Worm (Caenorhabditis elegans): Measurements from ENCODE around the gene F08F3.4.

Gene F08F3.4

ce11 chrV:5432499-5432898 is 21.7 kb downstream of the F08F3.4 start, which contains the start of gene F08F3.8:
Gene F08F3.8, minus strand, starts transcription at chrV:5432599.
- TF ChIP-seq unc-3 (GFP tag; conservative IDR thresholded peaks at IDR 0.05) (no peak), unc-3 (tag; optimal IDR thresholded peaks at IDR 0.05) (no peak), K02D7.2 (tag; optimal IDR thresholded peaks at IDR 0.05) (no peak), ceh-24 (tag; optimal IDR thresholded peaks at IDR 0.05) (no peak), fax-1 (tag; optimal IDR thresholded peaks at IDR 0.05) (no peak), dve-1 (tag; optimal IDR thresholded peaks at IDR 0.05) (no peak), ceh-9 (tag; optimal IDR thresholded peaks at IDR 0.05) (no peak), odd-2 (tag; optimal IDR thresholded peaks at IDR 0.05) (no peak), sox-4 (tag; optimal IDR thresholded peaks at IDR 0.05) (no peak), hlh-13 (GFP tag; optimal IDR thresholded peaks at IDR 0.05) (no peak), ceh-6 (GFP tag; optimal IDR thresholded peaks at IDR 0.05) (no peak)

DNA sequence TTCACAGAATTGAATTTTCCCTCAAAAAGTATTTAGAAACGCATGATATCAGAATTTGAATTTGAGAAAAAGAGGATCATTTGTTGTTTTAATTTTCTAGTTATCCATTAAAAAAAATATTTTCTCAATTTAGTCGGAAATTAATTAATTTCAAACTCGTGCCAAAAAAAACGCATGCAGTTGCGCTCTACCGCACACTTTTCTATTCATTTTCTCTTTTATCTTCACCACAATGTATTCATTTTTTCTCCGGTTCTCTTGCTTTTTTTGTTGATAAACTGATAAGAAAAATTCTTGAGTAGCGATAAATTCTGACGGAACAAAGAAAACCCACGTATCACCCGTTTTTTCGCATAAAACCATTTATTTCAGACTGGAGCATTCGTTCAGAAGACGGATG is 22.3 kb downstream of the F08F3.4 start, which contains the start of gene acl-6:
Gene acl-6 (plus strand): TSS at position 367 of the 400 bp plus-strand sequence.
- TF ChIP-seq pros-1 (tag; optimal IDR thresholded peaks at IDR 0.05) (no peak), K09A11.1 (tag; optimal IDR thresholded peaks at IDR 0.05; ENCODE audit: insufficient read depth) (no peak), syd-9 (tag; optimal IDR thresholded peaks at IDR 0.05) (no peak), ceh-24 (tag; optimal IDR thresholded peaks at IDR 0.05) (no peak), unc-3 (GFP tag; conservative IDR thresholded peaks at IDR 0.05) (no peak), unc-3 (tag; optimal IDR thresholded peaks at IDR 0.05) (no peak), K02D7.2 (tag; optimal IDR thresholded peaks at IDR 0.05) (no peak), pha-2 (tag; optimal IDR thresholded peaks at IDR 0.05) (no peak), T23F11.4 (GFP tag; optimal IDR thresholded peaks at IDR 0.05) (no peak), pag-3 (tag; optimal IDR thresholded peaks at IDR 0.05; ENCODE audit: borderline replicate concordance) (no peak), rnt-1 (tag; optimal IDR thresholded peaks at IDR 0.05) (no peak), ceh-22 (tag; optimal IDR thresholded peaks at IDR 0.05) (no peak), pqm-1 (tag; optimal IDR thresholded peaks at IDR 0.05) (peak; percentile 41), ceh-30 (tag; optimal IDR thresholded peaks at IDR 0.05) (no peak), ceh-14 (tag; optimal IDR thresholded peaks at IDR 0.05) (peak; percentile 40), hlh-8 (tag; optimal IDR thresholded peaks at IDR 0.05) (no peak), odd-2 (tag; optimal IDR thresholded peaks at IDR 0.05) (no peak), ceh-45 (GFP tag; IDR thresholded peaks at IDR 0.05) (no peak), ttx-3 (tag; optimal IDR thresholded peaks at IDR 0.05) (no peak), elt-4 (tag; optimal IDR thresholded peaks at IDR 0.05) (no peak), elt-2 (tag; optimal IDR thresholded peaks at IDR 0.05) (peak; percentile 96), dve-1 (tag; optimal IDR thresholded peaks at IDR 0.05) (peak; percentile 14), nhr-232 (tag; optimal IDR thresholded peaks at IDR 0.05) (no peak), unc-42 (tag; optimal IDR thresholded peaks at IDR 0.05) (peak; percentile 51), mec-3 (tag; optimal IDR thresholded peaks at IDR 0.05; ENCODE audit: borderline replicate concordance) (no peak), ceh-34 (tag; optimal IDR thresholded peaks at IDR 0.05) (no peak), ama-1 (optimal IDR thresholded peaks at IDR 0.05) (no peak), fkh-6 (tag; optimal IDR thresholded peaks at IDR 0.05) (no peak), Y22D7AL.16 (tag; optimal IDR thresholded peaks at IDR 0.05) (no peak), sdc-2 (tag; optimal IDR thresholded peaks at IDR 0.05) (no peak), ref-2 (tag; optimal IDR thresholded peaks at IDR 0.05) (no peak), zip-5 (tag; optimal IDR thresholded peaks at IDR 0.05) (no peak), C38D4.7 (GFP tag; optimal IDR thresholded peaks at IDR 0.05) (no peak)

DNA sequence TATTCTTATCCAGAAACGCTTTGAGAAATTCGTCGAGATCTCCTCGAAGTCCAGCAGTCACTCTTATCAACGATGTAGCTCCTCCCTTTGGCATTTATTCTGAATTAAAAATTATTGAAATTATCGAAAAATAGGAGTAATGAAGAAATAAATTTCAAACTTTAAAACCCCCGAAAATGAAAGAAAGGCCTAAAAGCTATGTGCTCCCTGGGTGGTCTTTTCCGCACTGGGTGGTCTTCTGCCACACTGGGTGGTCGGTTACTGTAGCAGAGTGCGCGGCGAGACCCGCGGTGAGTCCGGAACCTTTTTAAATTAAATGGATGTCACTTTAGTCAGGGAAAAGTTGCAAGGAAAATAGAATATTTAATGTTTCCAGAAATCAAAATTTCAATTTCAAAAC is 28.3 kb downstream of the F08F3.4 start, which contains the start of gene snpc-1.3:
Gene snpc-1.3 (minus strand): TSS at position 101 of the 400 bp plus-strand sequence.
- TF ChIP-seq lim-6 (tag; optimal IDR thresholded peaks at IDR 0.05), result no peak
- TF ChIP-seq rnt-1 (tag; optimal IDR thresholded peaks at IDR 0.05), result no peak
- TF ChIP-seq dve-1 (tag; optimal IDR thresholded peaks at IDR 0.05), result no peak
- no peak for TF ChIP-seq ttx-3 (tag; optimal IDR thresholded peaks at IDR 0.05)
- TF ChIP-seq unc-55 (GFP tag; optimal IDR thresholded peaks at IDR 0.05), result no peak
- no peak for TF ChIP-seq ceh-9 (tag; optimal IDR thresholded peaks at IDR 0.05)
- no peak for TF ChIP-seq ceh-31 (tag; optimal IDR thresholded peaks at IDR 0.05)
- no peak for TF ChIP-seq nfya-1 (tag; optimal IDR thresholded peaks at IDR 0.05)
- TF ChIP-seq pax-1 (tag; optimal IDR thresholded peaks at IDR 0.05), result no peak
- no peak for TF ChIP-seq ceh-14 (tag; optimal IDR thresholded peaks at IDR 0.05)
- TF ChIP-seq F13H6.1 (tag; optimal IDR thresholded peaks at IDR 0.05), result no peak
- TF ChIP-seq che-1 (tag; optimal IDR thresholded peaks at IDR 0.05), result no peak
- TF ChIP-seq zip-5 (tag; optimal IDR thresholded peaks at IDR 0.05), result no peak
- TF ChIP-seq K09A11.1 (tag; optimal IDR thresholded peaks at IDR 0.05; ENCODE audit: insufficient read depth), result no peak
- no peak for TF ChIP-seq fax-1 (tag; optimal IDR thresholded peaks at IDR 0.05)

All from whole organism, late embryonic.